Worm (Caenorhabditis elegans) whole organism, L2 larva: ENCODE measurements around the gene idpa-2.
A peak's percentile ranks its signal among the peaks of the same experiment; 100 is the strongest.

Experiments used
- F13H6.1 ChIP-seq: sonication (generic microtip); optimal IDR thresholded peaks from 2 replicates; lab custom pipeline; 2016; ENCODE audit warnings: missing genetic modification characterization, missing compliant biosample characterization
- R02D3.7 ChIP-seq: fragments of 150-350 bp; optimal IDR thresholded peaks from 2 replicates; lab custom pipeline; 2014; ENCODE audit warnings: missing biosample characterization, missing genetic modification characterization
- Y55F3AM.14 ChIP-seq: fragments of 200-800 bp; sonication (Bioruptor generic); optimal IDR thresholded peaks from 2 replicates; lab custom pipeline; 2018; ENCODE audit warnings: mild to moderate bottlenecking, missing genetic modification characterization, missing compliant biosample characterization
- ZK546.5 ChIP-seq: sonication (generic microtip); optimal IDR thresholded peaks from 2 replicates; lab custom pipeline; 2017; ENCODE audit warnings: missing biosample characterization, missing genetic modification characterization
- aly-2 ChIP-seq: fragments of 150-350 bp; optimal IDR thresholded peaks from 2 replicates; lab custom pipeline; 2014; ENCODE audit warnings: missing biosample characterization, missing genetic modification characterization
- ama-1 ChIP-seq: fragments of 150-350 bp; optimal IDR thresholded peaks from 2 replicates; lab custom pipeline; 2018; ENCODE audit warnings: inconsistent platforms
- blmp-1 ChIP-seq: sonication (generic microtip); optimal IDR thresholded peaks from 2 replicates; lab custom pipeline; 2017; ENCODE audit warnings: missing genetic modification characterization, mild to moderate bottlenecking, missing compliant biosample characterization, antibody characterized with exemption, moderate library complexity; ENCODE audit not compliant: insufficient read depth
- ceh-16 ChIP-seq: fragments of 150-350 bp; optimal IDR thresholded peaks from 2 replicates; lab custom pipeline; 2014; ENCODE audit warnings: missing biosample characterization, missing genetic modification characterization
- ceh-82 ChIP-seq: fragments of 150-350 bp; optimal IDR thresholded peaks from 2 replicates; lab custom pipeline; 2014; ENCODE audit warnings: missing biosample characterization, missing genetic modification characterization
- crh-2 ChIP-seq: sonication (generic microtip); optimal IDR thresholded peaks from 2 replicates; lab custom pipeline; 2017; ENCODE audit warnings: missing biosample characterization, missing genetic modification characterization
- dmd-4 ChIP-seq: sonication (generic microtip); optimal IDR thresholded peaks from 2 replicates; lab custom pipeline; 2017; ENCODE audit warnings: missing biosample characterization, missing genetic modification characterization
- egl-27 ChIP-seq: sonication (generic microtip); optimal IDR thresholded peaks from 3 replicates; lab custom pipeline; 2017; ENCODE audit warnings: missing biosample characterization, missing genetic modification reagents, missing genetic modification characterization
- elt-1 ChIP-seq: fragments of 150-350 bp; optimal IDR thresholded peaks from 2 replicates; lab custom pipeline; 2014; ENCODE audit warnings: missing biosample characterization, missing genetic modification characterization
- elt-3 ChIP-seq: sonication (generic microtip); optimal IDR thresholded peaks from 2 replicates; lab custom pipeline; 2017; ENCODE audit warnings: missing biosample characterization, missing genetic modification characterization
- fos-1 ChIP-seq: fragments of 150-350 bp; optimal IDR thresholded peaks from 2 replicates; lab custom pipeline; 2014; ENCODE audit warnings: missing biosample characterization, missing genetic modification characterization
- gmeb-1 ChIP-seq: fragments of 150-350 bp; optimal IDR thresholded peaks from 2 replicates; lab custom pipeline; 2014; ENCODE audit warnings: missing biosample characterization, missing genetic modification characterization
- lin-11 ChIP-seq: fragments of 150-350 bp; sonication (generic microtip); optimal IDR thresholded peaks from 2 replicates; lab custom pipeline; 2014; ENCODE audit warnings: missing biosample characterization, missing genetic modification characterization, inconsistent platforms, mixed read lengths
- lin-13 ChIP-seq: fragments of 150-350 bp; optimal IDR thresholded peaks from 2 replicates; lab custom pipeline; 2014; ENCODE audit warnings: missing biosample characterization, missing genetic modification reagents, missing genetic modification characterization
- lsy-2 ChIP-seq, 2 experiments: fragments of 150-350 bp in 1 of 2; sonication (generic microtip) in 1 of 2; optimal IDR thresholded peaks; 2 replicates each; lab custom pipeline; 2014 to 2017; ENCODE audit warnings: missing biosample characterization in 2 of 2, missing genetic modification characterization in 2 of 2
- mab-5 ChIP-seq: fragments of 150-350 bp; optimal IDR thresholded peaks from 2 replicates; lab custom pipeline; 2014; ENCODE audit warnings: missing biosample characterization, missing genetic modification characterization
- mbf-1 ChIP-seq: sonication (generic microtip); optimal IDR thresholded peaks from 2 replicates; lab custom pipeline; 2017; ENCODE audit warnings: missing biosample characterization, missing genetic modification characterization
- mdl-1 ChIP-seq, 2 experiments: fragments of 150-350 bp in 1 of 2; sonication (generic microtip) in 1 of 2; optimal IDR thresholded peaks; 2 replicates each; lab custom pipeline; 2017; ENCODE audit warnings: missing biosample characterization in 2 of 2, missing genetic modification characterization in 2 of 2
- nhr-10 ChIP-seq: sonication (generic microtip); optimal IDR thresholded peaks from 2 replicates; lab custom pipeline; 2017; ENCODE audit warnings: missing biosample characterization, missing genetic modification characterization
- nhr-11 ChIP-seq: fragments of 150-350 bp; optimal IDR thresholded peaks from 2 replicates; lab custom pipeline; 2014; ENCODE audit warnings: missing biosample characterization, missing genetic modification characterization
- nhr-12 ChIP-seq: fragments of 150-350 bp; optimal IDR thresholded peaks from 2 replicates; lab custom pipeline; 2014; ENCODE audit warnings: missing biosample characterization, missing genetic modification characterization
- nhr-129 ChIP-seq: fragments of 150-350 bp; optimal IDR thresholded peaks from 2 replicates; lab custom pipeline; 2014; ENCODE audit warnings: missing biosample characterization, missing genetic modification characterization
- nhr-21 ChIP-seq: fragments of 150-350 bp; optimal IDR thresholded peaks from 2 replicates; lab custom pipeline; 2014; ENCODE audit warnings: missing biosample characterization, missing genetic modification characterization
- nhr-23 ChIP-seq: fragments of 150-350 bp; optimal IDR thresholded peaks from 2 replicates; lab custom pipeline; 2014; ENCODE audit warnings: missing biosample characterization, missing genetic modification reagents, missing genetic modification characterization
- nhr-237 ChIP-seq: fragments of 150-350 bp; optimal IDR thresholded peaks from 2 replicates; lab custom pipeline; 2014; ENCODE audit warnings: missing biosample characterization, missing genetic modification characterization
- nhr-25 ChIP-seq: fragments of 150-350 bp; sonication (generic microtip); optimal IDR thresholded peaks from 3 replicates; lab custom pipeline; 2014; ENCODE audit warnings: missing biosample characterization, missing genetic modification characterization
- nhr-6 ChIP-seq: fragments of 150-350 bp; optimal IDR thresholded peaks from 2 replicates; lab custom pipeline; 2014; ENCODE audit warnings: missing biosample characterization, missing genetic modification characterization
- nhr-77 ChIP-seq: fragments of 150-350 bp; optimal IDR thresholded peaks from 2 replicates; lab custom pipeline; 2014; ENCODE audit warnings: missing biosample characterization, missing genetic modification characterization
- peb-1 ChIP-seq: fragments of 150-350 bp; optimal IDR thresholded peaks from 2 replicates; lab custom pipeline; 2014; ENCODE audit warnings: missing biosample characterization, missing genetic modification characterization
- sem-4 ChIP-seq: fragments of 150-350 bp; optimal IDR thresholded peaks from 2 replicates; lab custom pipeline; 2014; ENCODE audit warnings: missing biosample characterization, missing genetic modification reagents, missing genetic modification characterization
- skn-1 ChIP-seq: sonication (generic microtip); optimal IDR thresholded peaks from 2 replicates; lab custom pipeline; 2017; ENCODE audit warnings: missing biosample characterization, missing genetic modification characterization
- sma-3 ChIP-seq: sonication (generic microtip); optimal IDR thresholded peaks from 2 replicates; lab custom pipeline; 2016; ENCODE audit warnings: missing genetic modification reagents, missing genetic modification characterization, missing compliant biosample characterization
- sma-9 ChIP-seq, 2 experiments: fragments of 150-350 bp in 1 of 2; sonication (generic microtip) in 1 of 2; optimal IDR thresholded peaks; 2 replicates each; lab custom pipeline; 2014 to 2016; ENCODE audit warnings: missing genetic modification characterization in 2 of 2, mild to moderate bottlenecking in 1 of 2, missing biosample characterization in 1 of 2, missing compliant biosample characterization in 1 of 2, missing genetic modification reagents in 1 of 2, moderate library complexity in 1 of 2
- snpc-4 ChIP-seq: fragments of 150-350 bp; optimal IDR thresholded peaks from 2 replicates; lab custom pipeline; 2014; ENCODE audit warnings: missing biosample characterization, missing genetic modification characterization
- unc-39 ChIP-seq: fragments of 150-350 bp; optimal IDR thresholded peaks from 2 replicates; lab custom pipeline; 2014; ENCODE audit warnings: missing biosample characterization, missing genetic modification characterization
- unc-55 ChIP-seq: fragments of 150-350 bp; sonication (generic microtip); optimal IDR thresholded peaks from 3 replicates; lab custom pipeline; 2014; ENCODE audit warnings: missing biosample characterization, missing genetic modification reagents, missing genetic modification characterization
- unc-62 ChIP-seq: fragments of 150-350 bp; optimal IDR thresholded peaks from 2 replicates; lab custom pipeline; 2014; ENCODE audit warnings: missing biosample characterization, missing genetic modification reagents, missing genetic modification characterization
- ztf-4 ChIP-seq: fragments of 150-350 bp; optimal IDR thresholded peaks from 2 replicates; lab custom pipeline; 2014; ENCODE audit warnings: missing biosample characterization, missing genetic modification characterization

The idpa-2 gene

ce11 chrII:8808482-8808881 is 15.9 kb upstream of the idpa-2 start, which contains the start of gene F07H5.10:
TSS of gene F07H5.10 (minus strand) at chrII:8808582.
- TF ChIP-seq nhr-6 (tag; lab: Kevin White, UChicago), result no peak
- TF ChIP-seq nhr-25, result no peak
- no peak for TF ChIP-seq nhr-11 (tag; lab: Kevin White, UChicago)
- TF ChIP-seq ztf-4 (tag; lab: Kevin White, UChicago), result no peak
- TF ChIP-seq sem-4 (tag; lab: Kevin White, UChicago), result no peak
- no peak for TF ChIP-seq elt-3 (tag; lab: Kevin White, UChicago)
- no peak for TF ChIP-seq ama-1
- no peak for TF ChIP-seq dmd-4
- no peak for TF ChIP-seq nhr-237 (tag; lab: Kevin White, UChicago)
- TF ChIP-seq egl-27 (tag; lab: Kevin White, UChicago), result no peak
- no peak for TF ChIP-seq fos-1 (tag; lab: Kevin White, UChicago)
- TF ChIP-seq nhr-23, result no peak
- TF ChIP-seq lsy-2 (tag; optimal IDR thresholded peaks at IDR 0.05; lab: Kevin White, UChicago), result no peak
- TF ChIP-seq nhr-10 (tag; lab: Kevin White, UChicago), result no peak
- no peak for TF ChIP-seq ceh-82
- TF ChIP-seq blmp-1 (tag; lab: Kevin White, UChicago), result no peak
- TF ChIP-seq nhr-12, result no peak

DNA sequence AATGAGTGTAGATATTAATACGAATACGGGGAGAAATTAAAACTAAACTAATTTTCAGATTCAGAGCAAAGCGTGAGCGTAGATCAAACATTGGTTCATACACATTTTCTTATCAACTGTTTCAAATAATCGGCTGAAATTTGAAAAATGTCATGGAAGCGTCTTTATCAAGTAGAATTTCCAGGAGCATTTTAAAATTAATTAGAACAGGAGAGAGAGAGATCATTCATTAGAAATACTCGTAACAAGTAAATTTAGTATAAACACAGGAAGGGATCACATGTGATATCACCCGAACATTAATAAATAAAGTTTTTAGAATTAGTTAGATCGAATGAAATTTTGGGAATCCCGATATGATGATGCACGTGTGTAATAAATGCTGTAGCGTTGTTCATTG is 14.4 kb upstream of the idpa-2 start, which contains the start of gene pho-13:
pho-13 (minus strand) TSS at position 101 of the 400 bp plus-strand sequence.
- TF ChIP-seq nhr-77 (tag; lab: Kevin White, UChicago) (no peak), fos-1 (tag; lab: Kevin White, UChicago) (peak; percentile 23)

- TF ChIP-seq nhr-237 (tag; lab: Kevin White, UChicago) (no peak), elt-1 (no peak), snpc-4 (tag; lab: Kevin White, UChicago) (no peak), R02D3.7 (tag; lab: Kevin White, UChicago) (no peak), lin-13 (no peak), nhr-23 (no peak), nhr-6 (tag; lab: Kevin White, UChicago) (no peak)
- TF ChIP-seq, all 48 proteins: peak for 0
Observed at ce11 chrII:8800830-8801229, 8.3 kb upstream of the idpa-2 start, which contains the start of gene appg-2. TSS of gene appg-2 (plus strand) at chrII:8801130.

- TF ChIP-seq unc-55 (GFP tag; lab: Kevin White, UChicago) (peak; percentile 50), Y55F3AM.14 (GFP tag; lab: Kevin White, UChicago) (no peak), unc-62 (peak; percentile 56), nhr-21 (tag; lab: Kevin White, UChicago) (no peak), ama-1 (no peak), ZK546.5 (tag; lab: Kevin White, UChicago) (no peak), nhr-11 (tag; lab: Kevin White, UChicago) (no peak)
Observed at ce11 chrII:8799725-8800124, 7.2 kb upstream of the idpa-2 start.

- peak; percentile 86 for TF ChIP-seq sem-4 (tag; lab: Kevin White, UChicago)
- TF ChIP-seq nhr-6 (tag; lab: Kevin White, UChicago), result no peak
- no peak for TF ChIP-seq nhr-12
- TF ChIP-seq blmp-1 (tag; lab: Kevin White, UChicago), result no peak
- TF ChIP-seq nhr-10 (tag; lab: Kevin White, UChicago), result no peak
- TF ChIP-seq snpc-4 (tag; lab: Kevin White, UChicago), result peak; percentile 6
- TF ChIP-seq unc-39, result no peak
- peak; percentile 79 for TF ChIP-seq crh-2 (tag; lab: Kevin White, UChicago)
- peak; percentile 88 for TF ChIP-seq F13H6.1 (tag; lab: Kevin White, UChicago)
- TF ChIP-seq dmd-4, result no peak
- TF ChIP-seq sma-9 (GFP tag; optimal IDR thresholded peaks at IDR 0.05; lab: Kevin White, UChicago), result peak; percentile 95
- TF ChIP-seq sma-9 (tag; optimal IDR thresholded peaks at IDR 0.05; lab: Kevin White, UChicago), result no peak
- TF ChIP-seq R02D3.7 (tag; lab: Kevin White, UChicago), result no peak
- no peak for TF ChIP-seq lin-13
- TF ChIP-seq egl-27 (tag; lab: Kevin White, UChicago), result peak; percentile 89
- TF ChIP-seq lin-11 (tag; lab: Kevin White, UChicago), result peak; percentile 44
- TF ChIP-seq sma-3, result no peak
- peak; percentile 59 for TF ChIP-seq unc-55 (GFP tag; lab: Kevin White, UChicago)
- no peak for TF ChIP-seq nhr-11 (tag; lab: Kevin White, UChicago)
- TF ChIP-seq mbf-1 (tag; lab: Kevin White, UChicago), result no peak
- TF ChIP-seq nhr-129 (tag; lab: Kevin White, UChicago), result peak; percentile 55
- peak; percentile 21 for TF ChIP-seq mab-5
- TF ChIP-seq nhr-25, result no peak
- TF ChIP-seq nhr-77 (tag; lab: Kevin White, UChicago), result no peak
- TF ChIP-seq peb-1 (tag; lab: Kevin White, UChicago), result no peak
- TF ChIP-seq ceh-82, result peak; percentile 52
- no peak for TF ChIP-seq elt-3 (tag; lab: Kevin White, UChicago)
- TF ChIP-seq mdl-1 (tag; optimal IDR thresholded peaks at IDR 0.05; lab: Kevin White, UChicago), result peak; percentile 22 to 82
- TF ChIP-seq nhr-23, result no peak
- TF ChIP-seq nhr-21 (tag; lab: Kevin White, UChicago), result no peak
- TF ChIP-seq ama-1, result no peak
- no peak for TF ChIP-seq ZK546.5 (tag; lab: Kevin White, UChicago)
- TF ChIP-seq gmeb-1 (tag; lab: Kevin White, UChicago), result no peak
- no peak for TF ChIP-seq skn-1
- peak; percentile 63 for TF ChIP-seq ztf-4 (tag; lab: Kevin White, UChicago)
- TF ChIP-seq aly-2 (tag; lab: Kevin White, UChicago), result no peak
- no peak for TF ChIP-seq ceh-16 (tag; lab: Kevin White, UChicago)
Observed at ce11 chrII:8796391-8796790, 3.9 kb upstream of the idpa-2 start.
